Fruit fly (Drosophila melanogaster): ENCODE data around the gene meru.

meru gene

dm6 chr3L:15816143-15816487 lies 27.7 kb downstream of the meru start, which contains the start of gene fwe (continued):
- TF ChIP-seq crp (GFP tag; optimal IDR thresholded peaks at IDR 0.05) = no peak
- no peak for TF ChIP-seq CG9932 (GFP tag; IDR thresholded peaks at IDR 0.05)
- TF ChIP-seq ato (GFP tag; IDR thresholded peaks at IDR 0.05; ENCODE audit: partially characterized antibody) = peak; percentile 30; the same call in 1 of the 2 replicates
- peak; percentile 32; the same call in 1 of the 3 replicates for TF ChIP-seq CG34422 (GFP tag; IDR thresholded peaks at IDR 0.05)
- TF ChIP-seq hb (GFP tag; IDR thresholded peaks at IDR 0.05; ENCODE audit: partially characterized antibody) = peak; percentile 9; the same call in 1 of the 3 replicates
- TF ChIP-seq CG3847 (GFP tag; IDR thresholded peaks at IDR 0.05) = no peak
- TF ChIP-seq CG7963 (GFP tag; IDR thresholded peaks at IDR 0.05; ENCODE audit: partially characterized antibody) = peak; percentile 77
- TF ChIP-seq sna (GFP tag; IDR thresholded peaks at IDR 0.05; ENCODE audit: partially characterized antibody) = peak; percentile 13
- peak; percentile 64 for TF ChIP-seq BEAF-32 (GFP tag; optimal IDR thresholded peaks at IDR 0.05)
- peak; percentile 31 for TF ChIP-seq grn (GFP tag; optimal IDR thresholded peaks at IDR 0.05)
- peak; percentile 51 for TF ChIP-seq pzg (GFP tag; optimal IDR thresholded peaks at IDR 0.05)
- peak; percentile 7; the same call in 2 of the 3 replicates for TF ChIP-seq CG14860 (GFP tag; IDR thresholded peaks at IDR 0.05; ENCODE audit: partially characterized antibody)
- TF ChIP-seq CG15514 (GFP tag; optimal IDR thresholded peaks at IDR 0.05) = peak; percentile 99
- TF ChIP-seq Elba2 (GFP tag; optimal IDR thresholded peaks at IDR 0.05) = peak; percentile 80
- peak in 1 of 2 experiments; percentile 66 for TF ChIP-seq insv (GFP tag; optimal IDR thresholded peaks at IDR 0.05)
- peak; percentile 14 for TF ChIP-seq Sin3A (optimal IDR thresholded peaks at IDR 0.05)
- TF ChIP-seq amos (GFP tag; IDR thresholded peaks at IDR 0.05; ENCODE audit: partially characterized antibody) = peak; percentile 88
- peak; percentile 84; the same call in 2 of the 3 replicates for TF ChIP-seq Opbp (GFP tag; IDR thresholded peaks at IDR 0.05; ENCODE audit: partially characterized antibody)

dm6 chr3L:15815353-15816142 lies 28.3 kb downstream of the meru start:
- peak; percentile 40 for TF ChIP-seq CG16815 (GFP tag; optimal IDR thresholded peaks at IDR 0.05)
- peak; percentile 44 for TF ChIP-seq gcm2 (GFP tag; optimal IDR thresholded peaks at IDR 0.05)
- peak; percentile 54 for TF ChIP-seq scrt (GFP tag; optimal IDR thresholded peaks at IDR 0.05)
- TF ChIP-seq Six4 (GFP tag; optimal IDR thresholded peaks at IDR 0.05) = peak; percentile 39
- peak; percentile 62 for TF ChIP-seq D19B (GFP tag; optimal IDR thresholded peaks at IDR 0.05)
- TF ChIP-seq CG11696 (GFP tag; IDR thresholded peaks at IDR 0.05) = 0 out of 2 replicates have a peak, but pooled peaks have one; percentile 6
- peak; percentile 80 for TF ChIP-seq CG15269 (tag; optimal IDR thresholded peaks at IDR 0.05)
- TF ChIP-seq CG4424 (GFP tag; optimal IDR thresholded peaks at IDR 0.05) = peak; percentile 68
- peak; percentile 81 for TF ChIP-seq unpg (GFP tag; optimal IDR thresholded peaks at IDR 0.05)
- TF ChIP-seq Fer3 (tag; optimal IDR thresholded peaks at IDR 0.05) = peak; percentile 61
- TF ChIP-seq hkb (optimal IDR thresholded peaks at IDR 0.05) = no peak
- TF ChIP-seq hkb (GFP tag; IDR thresholded peaks at IDR 0.05) = peak; percentile 73
- peak; percentile 95 for TF ChIP-seq zf30C (GFP tag; optimal IDR thresholded peaks at IDR 0.05)
- TF ChIP-seq CG15011 (GFP tag; optimal IDR thresholded peaks at IDR 0.05) = peak; percentile 73
- TF ChIP-seq bbx (GFP tag; IDR thresholded peaks at IDR 0.05; ENCODE audit: partially characterized antibody) = no peak
- peak; percentile 37 for TF ChIP-seq pum (GFP tag; optimal IDR thresholded peaks at IDR 0.05)
- peak; percentile 49; the same call in 1 of the 2 replicates for TF ChIP-seq E2f2 (GFP tag; IDR thresholded peaks at IDR 0.05)
- TF ChIP-seq CG15479 (GFP tag; optimal IDR thresholded peaks at IDR 0.05) = peak; percentile 65
- peak; percentile 94 for TF ChIP-seq onecut (GFP tag; IDR thresholded peaks at IDR 0.05)
- peak; percentile 42 for TF ChIP-seq Atf-2 (GFP tag; optimal IDR thresholded peaks at IDR 0.05)
- TF ChIP-seq CG10462 (GFP tag; optimal IDR thresholded peaks at IDR 0.05) = peak; percentile 63
- TF ChIP-seq dan (GFP tag; IDR thresholded peaks at IDR 0.05) = no peak
- peak; percentile 77 to 78 for TF ChIP-seq bsh (GFP tag; optimal IDR thresholded peaks at IDR 0.05)
- no peak for TF ChIP-seq CG11560 (tag; IDR thresholded peaks at IDR 0.05)
- TF ChIP-seq CG3726 (GFP tag; IDR thresholded peaks at IDR 0.05) = no peak
- TF ChIP-seq CG14667 (GFP tag; IDR thresholded peaks at IDR 0.05) = no peak; the same call in 1 of the 2 replicates
- peak; percentile 8 for TF ChIP-seq gro (GFP tag; optimal IDR thresholded peaks at IDR 0.05)
- TF ChIP-seq Nf-YC (tag; optimal IDR thresholded peaks at IDR 0.05) = peak; percentile 44
- TF ChIP-seq bab2 (GFP tag; optimal IDR thresholded peaks at IDR 0.05) = peak; percentile 57
- peak; percentile 69 for TF ChIP-seq HHEX (GFP tag; optimal IDR thresholded peaks at IDR 0.05)

All from whole organism, embryonic.